Fruit fly (Drosophila melanogaster): Measurements from ENCODE around the gene CG34265.

The CG34265 gene

dm6 chr3L:3259703-3260102 is 8.6 kb upstream of the CG34265 start (continued):
- TF ChIP-seq Sox15 (GFP tag; optimal IDR thresholded peaks at IDR 0.05) (peak; percentile 61), CG1621 (tag; optimal IDR thresholded peaks at IDR 0.05) (peak; percentile 91), CG16779 (tag; optimal IDR thresholded peaks at IDR 0.05) (peak; percentile 71), CG6163 (GFP tag; IDR thresholded peaks at IDR 0.05) (peak; percentile 78), CG32006 (GFP tag; optimal IDR thresholded peaks at IDR 0.05) (peak; percentile 82), Sox14 (GFP tag; optimal IDR thresholded peaks at IDR 0.05) (peak; percentile 86), CG8632 (GFP tag; optimal IDR thresholded peaks at IDR 0.05) (peak; percentile 84), CG10669 (GFP tag; optimal IDR thresholded peaks at IDR 0.05) (peak; percentile 92), topi (GFP tag; optimal IDR thresholded peaks at IDR 0.05) (peak; percentile 87), CG3919 (GFP tag; optimal IDR thresholded peaks at IDR 0.05) (peak; percentile 87), CG6276 (GFP tag; optimal IDR thresholded peaks at IDR 0.05) (peak; percentile 79), acj6 (GFP tag; optimal IDR thresholded peaks at IDR 0.05) (peak; percentile 88), CG3032 (tag; optimal IDR thresholded peaks at IDR 0.05) (peak; percentile 94), net (GFP tag; optimal IDR thresholded peaks at IDR 0.05) (peak; percentile 89), OdsH (GFP tag; optimal IDR thresholded peaks at IDR 0.05) (peak; percentile 85), salr (GFP tag; optimal IDR thresholded peaks at IDR 0.05) (peak; percentile 79 to 89), CG6854 (GFP tag; optimal IDR thresholded peaks at IDR 0.05) (peak; percentile 67), Hr38 (GFP tag; optimal IDR thresholded peaks at IDR 0.05) (no peak), Hr39 (GFP tag; optimal IDR thresholded peaks at IDR 0.05) (peak; percentile 83), cyc (GFP tag; optimal IDR thresholded peaks at IDR 0.05) (peak; percentile 81), spab (GFP tag; optimal IDR thresholded peaks at IDR 0.05) (peak; percentile 93), CG15336 (GFP tag; IDR thresholded peaks at IDR 0.05) (peak; percentile 89), fkh (GFP tag; optimal IDR thresholded peaks at IDR 0.05) (no peak), ss (GFP tag; optimal IDR thresholded peaks at IDR 0.05) (peak; percentile 93 to 94), Sox102F (GFP tag; optimal IDR thresholded peaks at IDR 0.05) (peak; percentile 83), CG7368 (GFP tag; optimal IDR thresholded peaks at IDR 0.05) (peak; percentile 80), CG11762 (GFP tag; optimal IDR thresholded peaks at IDR 0.05; ENCODE audit: insufficient read depth) (peak; percentile 76), Blimp-1 (GFP tag; optimal IDR thresholded peaks at IDR 0.05) (peak; percentile 72), vri (GFP tag; optimal IDR thresholded peaks at IDR 0.05) (peak; percentile 57), CG8319 (GFP tag; optimal IDR thresholded peaks at IDR 0.05) (peak; percentile 81), CG4318 (GFP tag; optimal IDR thresholded peaks at IDR 0.05) (peak; percentile 62), CG6792 (GFP tag; optimal IDR thresholded peaks at IDR 0.05) (peak; percentile 91)

- TF ChIP-seq CG11902 (GFP tag; optimal IDR thresholded peaks at IDR 0.05) (no peak), fd59A (GFP tag; optimal IDR thresholded peaks at IDR 0.05) (no peak), CG6808 (GFP tag; optimal IDR thresholded peaks at IDR 0.05) (no peak), esn (GFP tag; optimal IDR thresholded peaks at IDR 0.05) (no peak), Blimp-1 (GFP tag; optimal IDR thresholded peaks at IDR 0.05) (no peak), CG1621 (tag; optimal IDR thresholded peaks at IDR 0.05) (no peak), CG6792 (GFP tag; optimal IDR thresholded peaks at IDR 0.05) (no peak), Eip78C (GFP tag) (no peak), CG8319 (GFP tag; optimal IDR thresholded peaks at IDR 0.05) (no peak), Sox102F (GFP tag; optimal IDR thresholded peaks at IDR 0.05) (no peak), Ets96B (tag; optimal IDR thresholded peaks at IDR 0.05) (no peak), net (GFP tag; optimal IDR thresholded peaks at IDR 0.05) (no peak), fkh (GFP tag; optimal IDR thresholded peaks at IDR 0.05) (no peak), OdsH (GFP tag; optimal IDR thresholded peaks at IDR 0.05) (no peak), CG8119 (GFP tag; IDR thresholded peaks at IDR 0.05) (no peak), Eip93F (GFP tag; optimal IDR thresholded peaks at IDR 0.05) (no peak), CG9139 (GFP tag; optimal IDR thresholded peaks at IDR 0.05) (no peak), eg (GFP tag; IDR thresholded peaks at IDR 0.05) (no peak)
These were observed 6.6 kb upstream of the CG34265 start for dm6 chr3L:3261642-3262041.

Measured in whole organism, prepupa.